Fruit fly (Drosophila melanogaster): Measurements from ENCODE around the gene RpL36A.

RpL36A gene

DNA sequence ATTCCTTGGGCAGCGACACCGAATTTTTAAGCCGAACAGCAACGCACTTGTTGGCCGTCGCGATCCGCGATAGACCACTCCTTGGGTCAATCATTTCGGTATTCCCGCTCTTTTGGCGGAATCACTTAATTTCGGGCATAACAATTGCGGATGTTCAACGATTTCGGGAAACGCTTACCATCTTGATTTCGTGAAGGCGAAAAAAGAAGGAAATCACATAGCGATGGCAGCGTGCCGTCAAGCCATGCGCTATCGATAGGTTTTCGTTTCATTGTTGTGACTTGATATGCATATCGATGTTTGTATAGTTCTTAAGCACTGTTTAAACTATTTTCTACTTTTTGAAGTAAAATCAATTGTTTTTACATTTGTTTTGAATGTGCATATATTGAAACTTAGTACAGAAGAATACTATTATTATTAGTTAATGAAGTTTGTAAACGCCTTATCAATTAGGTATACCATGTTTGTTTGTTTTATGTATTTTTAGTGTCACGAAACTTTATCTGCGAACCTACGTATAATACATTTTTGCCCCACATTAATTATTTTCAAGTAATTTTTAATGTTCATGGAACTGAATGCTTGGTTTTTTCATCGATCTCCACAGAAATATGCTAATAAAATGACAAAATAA lies at the start of gene RpL36A (continued):
- TF ChIP-seq caup (GFP tag; optimal IDR thresholded peaks at IDR 0.05; ENCODE audit: severe bottlenecking) (peak; percentile 62), D19A (tag; optimal IDR thresholded peaks at IDR 0.05) (no peak), pan (optimal IDR thresholded peaks at IDR 0.05) (no peak), pan (GFP tag; optimal IDR thresholded peaks at IDR 0.05 in 1 of 2, IDR thresholded peaks at IDR 0.05 in 1 of 2) (peak in 1 of 2 experiments; percentile 56), Awh (GFP tag; IDR thresholded peaks at IDR 0.05) (peak; percentile 53; the same call in 1 of the 2 replicates), Doc2 (GFP tag; IDR thresholded peaks at IDR 0.05) (no peak), CG1602 (GFP tag; optimal IDR thresholded peaks at IDR 0.05) (peak; percentile 29), Dek (tag; optimal IDR thresholded peaks at IDR 0.05) (peak; percentile 60), danr (GFP tag; IDR thresholded peaks at IDR 0.05) (no peak), pfk (GFP tag; optimal IDR thresholded peaks at IDR 0.05) (peak; percentile 61), CG7357 (GFP tag; IDR thresholded peaks at IDR 0.05) (0 out of 3 replicates have a peak, but pooled peaks have one; percentile 42), grn (GFP tag; optimal IDR thresholded peaks at IDR 0.05) (no peak), Hmx (GFP tag; optimal IDR thresholded peaks at IDR 0.05) (no peak), CG15269 (tag; optimal IDR thresholded peaks at IDR 0.05) (no peak), Sox100B (GFP tag; optimal IDR thresholded peaks at IDR 0.05) (no peak), emc (GFP tag; optimal IDR thresholded peaks at IDR 0.05) (peak; percentile 30), CG9876 (GFP tag; optimal IDR thresholded peaks at IDR 0.05) (peak; percentile 71), inv (GFP tag; IDR thresholded peaks at IDR 0.05; ENCODE audit: partially characterized antibody) (peak; percentile 86), Drgx (GFP tag; IDR thresholded peaks at IDR 0.05) (no peak), Atf6 (GFP tag; IDR thresholded peaks at IDR 0.05) (peak; percentile 44; the same call in 1 of the 2 replicates), CG9797 (GFP tag; optimal IDR thresholded peaks at IDR 0.05) (peak; percentile 3), bcd (GFP tag; optimal IDR thresholded peaks at IDR 0.05) (peak; percentile 58), CG15601 (tag; optimal IDR thresholded peaks at IDR 0.05) (peak; percentile 54), CG2712 (tag; optimal IDR thresholded peaks at IDR 0.05) (peak; percentile 57), sima (GFP tag; optimal IDR thresholded peaks at IDR 0.05) (no peak), crol (GFP tag; IDR thresholded peaks at IDR 0.05) (no peak), ems (GFP tag; optimal IDR thresholded peaks at IDR 0.05) (peak; percentile 41), nerfin-1 (tag; optimal IDR thresholded peaks at IDR 0.05) (peak; percentile 28), ro (GFP tag; IDR thresholded peaks at IDR 0.05) (no peak), CG4404 (GFP tag; IDR thresholded peaks at IDR 0.05) (no peak), CG12659 (GFP tag; optimal IDR thresholded peaks at IDR 0.05) (peak; percentile 81), bbx (GFP tag; IDR thresholded peaks at IDR 0.05; ENCODE audit: partially characterized antibody) (peak; percentile 94), CG13296 (GFP tag; optimal IDR thresholded peaks at IDR 0.05) (peak; percentile 75), Max (GFP tag; optimal IDR thresholded peaks at IDR 0.05) (peak; percentile 20), vfl (GFP tag; optimal IDR thresholded peaks at IDR 0.05) (no peak), Six4 (GFP tag; optimal IDR thresholded peaks at IDR 0.05) (no peak), CG7987 (GFP tag; optimal IDR thresholded peaks at IDR 0.05) (peak; percentile 78), CG9609 (GFP tag; optimal IDR thresholded peaks at IDR 0.05) (peak; percentile 44), CG3726 (GFP tag; IDR thresholded peaks at IDR 0.05) (no peak), CG16779 (GFP tag; IDR thresholded peaks at IDR 0.05) (no peak), kni (GFP tag; optimal IDR thresholded peaks at IDR 0.05) (no peak), vvl (GFP tag; IDR thresholded peaks at IDR 0.05) (peak; percentile 74), ERR (GFP tag; optimal IDR thresholded peaks at IDR 0.05) (peak; percentile 37), CG17385 (GFP tag; optimal IDR thresholded peaks at IDR 0.05) (no peak), CG2129 (GFP tag; IDR thresholded peaks at IDR 0.05; ENCODE audit: partially characterized antibody) (peak; percentile 75), HLH54F (GFP tag; optimal IDR thresholded peaks at IDR 0.05) (peak; percentile 31), Fer3 (tag; optimal IDR thresholded peaks at IDR 0.05) (peak; percentile 68), CG15514 (GFP tag; optimal IDR thresholded peaks at IDR 0.05) (peak; percentile 52), CG13775 (GFP tag; optimal IDR thresholded peaks at IDR 0.05) (peak; percentile 64), CG17568 (GFP tag; optimal IDR thresholded peaks at IDR 0.05) (no peak)
